Worm (Caenorhabditis elegans) whole organism, mixed stage, embryonic: ENCODE results near the gene F48F7.6.

Experiments used
- elt-1 ChIP-seq: sonication (generic microtip); optimal IDR thresholded peaks from 2 replicates; lab custom pipeline; 2017; ENCODE audit warnings: missing genetic modification characterization, mild to moderate bottlenecking, missing compliant biosample characterization, antibody characterized with exemption, moderate library complexity, borderline replicate concordance; ENCODE audit not compliant: insufficient read depth
- nhr-12 ChIP-seq: fragments of 150-350 bp; optimal IDR thresholded peaks from 2 replicates; lab custom pipeline; 2014; ENCODE audit warnings: missing biosample characterization, missing genetic modification characterization
- nhr-237 ChIP-seq: fragments of 150-350 bp; optimal IDR thresholded peaks from 2 replicates; lab custom pipeline; 2014; ENCODE audit warnings: missing biosample characterization, missing genetic modification characterization
- nhr-76 ChIP-seq: sonication (generic microtip); optimal IDR thresholded peaks from 2 replicates; lab custom pipeline; 2017; ENCODE audit warnings: missing biosample characterization, missing genetic modification characterization
- snpc-4 ChIP-seq: fragments of 150-350 bp; optimal IDR thresholded peaks from 2 replicates; lab custom pipeline; 2014; ENCODE audit warnings: missing biosample characterization, missing genetic modification characterization

- no peak for TF ChIP-seq snpc-4 (tag; lab: Kevin White, UChicago)
- TF ChIP-seq nhr-12 (tag; lab: Kevin White, UChicago), result no peak
- TF ChIP-seq elt-1 (tag; lab: Kevin White, UChicago), result no peak
- no peak for TF ChIP-seq nhr-237 (tag; lab: Kevin White, UChicago)
- TF ChIP-seq nhr-76 (tag; lab: Kevin White, UChicago), result no peak
Observed at ce11 chrX:14026893-14027292, 49.3 kb downstream of the F48F7.6 start.
